Fruit fly (Drosophila melanogaster): ENCODE results near the gene CG7900.

Gene CG7900

DNA sequence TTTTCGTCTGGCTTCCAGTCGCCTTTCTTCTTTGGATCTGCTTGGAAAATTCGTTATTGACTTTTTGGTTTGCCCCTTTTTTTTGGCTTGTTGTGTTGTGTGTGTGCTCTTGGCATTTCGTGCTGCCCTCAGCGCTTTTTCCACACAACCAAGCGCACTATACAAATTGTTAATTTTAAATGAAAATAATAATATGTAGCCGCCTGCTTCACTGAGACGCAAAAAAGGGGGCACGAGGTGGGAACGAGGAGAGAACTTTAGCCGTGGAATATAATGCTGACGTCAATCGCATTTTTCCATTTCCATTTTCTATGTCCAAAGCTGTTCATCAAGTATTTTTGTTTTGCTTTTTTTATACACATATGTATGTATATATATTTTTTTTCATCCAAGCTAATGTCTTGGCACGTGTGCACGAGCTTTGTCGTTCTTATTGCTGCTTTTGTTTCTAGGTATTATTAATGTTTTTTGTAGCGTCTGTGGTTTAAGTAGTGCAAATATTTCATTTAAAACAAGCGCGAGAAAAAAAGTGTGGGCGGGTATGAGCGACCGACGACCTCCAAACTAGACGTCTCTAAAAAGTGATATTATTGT, 18.0 kb downstream of the CG7900 start (continued):
- TF ChIP-seq Hr51 (GFP tag; optimal IDR thresholded peaks at IDR 0.05) = no peak
- TF ChIP-seq CG18476 (GFP tag; optimal IDR thresholded peaks at IDR 0.05) = no peak
- TF ChIP-seq CG1024 (GFP tag; IDR thresholded peaks at IDR 0.05) = no peak
- no peak for TF ChIP-seq Side (GFP tag; optimal IDR thresholded peaks at IDR 0.05)
- no peak for TF ChIP-seq Taf1 (GFP tag; IDR thresholded peaks at IDR 0.05)
- no peak for TF ChIP-seq CG10565 (GFP tag; optimal IDR thresholded peaks at IDR 0.05)
- TF ChIP-seq crol (GFP tag; IDR thresholded peaks at IDR 0.05) = peak; percentile 47; the same call in 1 of the 2 replicates
- no peak for TF ChIP-seq E2f2 (GFP tag; IDR thresholded peaks at IDR 0.05)
- no peak for TF ChIP-seq ato (GFP tag; IDR thresholded peaks at IDR 0.05; ENCODE audit: partially characterized antibody)
- TF ChIP-seq CG4617 (GFP tag; optimal IDR thresholded peaks at IDR 0.05; ENCODE audit: borderline replicate concordance) = no peak
- no peak for TF ChIP-seq Trl (optimal IDR thresholded peaks at IDR 0.05)
- no peak for TF ChIP-seq Trl (GFP tag; optimal IDR thresholded peaks at IDR 0.05)
- no peak for TF ChIP-seq CG31224 (GFP tag; IDR thresholded peaks at IDR 0.05)
- no peak for TF ChIP-seq Dek (tag; optimal IDR thresholded peaks at IDR 0.05)
- no peak for TF ChIP-seq caup (GFP tag; optimal IDR thresholded peaks at IDR 0.05; ENCODE audit: severe bottlenecking)
- no peak for TF ChIP-seq rib (GFP tag; IDR thresholded peaks at IDR 0.05)
- TF ChIP-seq CG9437 (GFP tag; optimal IDR thresholded peaks at IDR 0.05) = no peak
- no peak for TF ChIP-seq CG9932 (GFP tag; IDR thresholded peaks at IDR 0.05)
- TF ChIP-seq Pdp1 (GFP tag; optimal IDR thresholded peaks at IDR 0.05) = peak in 1 of 2 experiments; percentile 20
- TF ChIP-seq ind (GFP tag; optimal IDR thresholded peaks at IDR 0.05) = no peak
- no peak for TF ChIP-seq CG3847 (GFP tag; IDR thresholded peaks at IDR 0.05)

DNA sequence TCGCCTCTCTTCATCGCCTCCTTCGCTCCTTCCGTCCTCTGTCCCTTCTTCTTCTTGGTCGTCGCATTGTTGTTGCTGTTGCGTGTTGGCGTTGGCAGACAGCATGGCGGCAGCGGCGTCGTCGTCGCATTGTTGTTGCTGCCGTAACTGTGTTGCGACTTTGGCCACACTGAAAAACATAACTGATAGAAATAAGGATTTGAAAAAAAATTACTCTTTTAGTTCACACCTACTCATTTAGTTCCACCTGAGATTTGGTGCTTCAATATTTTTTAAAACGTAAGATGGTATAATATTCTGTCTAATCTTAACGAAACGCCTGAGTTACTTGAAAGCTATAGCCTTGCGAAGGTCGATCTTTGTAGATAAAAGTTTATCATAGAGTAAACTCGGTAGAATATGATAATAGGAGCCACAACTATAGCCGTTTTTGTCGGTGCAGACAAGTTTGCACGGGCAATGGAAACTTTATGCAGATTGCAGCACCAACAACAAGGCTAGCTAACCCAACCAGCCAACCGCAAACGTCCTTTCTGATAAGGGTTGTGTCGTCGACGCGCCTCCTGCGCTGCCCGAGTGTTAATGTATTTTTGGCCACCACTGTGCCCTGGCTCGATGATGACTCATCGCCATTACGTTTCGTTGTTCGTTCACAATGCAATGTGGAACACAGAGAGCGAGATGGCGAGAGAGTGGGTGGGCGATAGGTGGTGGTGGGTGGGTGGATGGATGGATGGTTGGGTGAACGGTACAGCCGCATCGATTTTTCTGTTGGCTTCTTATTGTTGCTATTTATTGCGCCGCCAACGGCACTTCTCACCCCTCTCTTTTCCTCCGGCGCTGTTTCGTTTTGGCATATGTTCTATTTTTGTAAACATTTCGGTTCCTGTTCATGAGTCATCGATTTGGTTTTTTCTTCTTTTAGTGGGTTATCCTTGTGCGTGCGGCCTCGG, 19.2 kb downstream of the CG7900 start:
- TF ChIP-seq MESR4 (GFP tag; optimal IDR thresholded peaks at IDR 0.05) = no peak
- TF ChIP-seq Ets97D (GFP tag; optimal IDR thresholded peaks at IDR 0.05) = peak; percentile 52
- TF ChIP-seq tio (GFP tag; optimal IDR thresholded peaks at IDR 0.05) = peak; percentile 86
- TF ChIP-seq CHES-1-like (GFP tag; optimal IDR thresholded peaks at IDR 0.05) = peak; percentile 87
- TF ChIP-seq MBD-R2 (GFP tag; IDR thresholded peaks at IDR 0.05) = no peak
- TF ChIP-seq Meics (GFP tag; optimal IDR thresholded peaks at IDR 0.05) = peak; percentile 86
- peak; percentile 54 for TF ChIP-seq CG10654 (GFP tag; optimal IDR thresholded peaks at IDR 0.05)
- TF ChIP-seq crc (GFP tag; optimal IDR thresholded peaks at IDR 0.05) = peak; percentile 52
- TF ChIP-seq ranshi (GFP tag; IDR thresholded peaks at IDR 0.05) = peak; percentile 54; the same call in 1 of the 2 replicates
- peak; percentile 70 for TF ChIP-seq slbo (GFP tag; IDR thresholded peaks at IDR 0.05)
- peak; percentile 76 for TF ChIP-seq CG1529 (GFP tag; optimal IDR thresholded peaks at IDR 0.05)
- TF ChIP-seq gce (GFP tag; IDR thresholded peaks at IDR 0.05) = no peak
- no peak for TF ChIP-seq sob (GFP tag; IDR thresholded peaks at IDR 0.05)
- TF ChIP-seq Nf-YC (tag; optimal IDR thresholded peaks at IDR 0.05) = peak; percentile 78
- TF ChIP-seq nau (GFP tag; optimal IDR thresholded peaks at IDR 0.05) = peak; percentile 64
- peak; percentile 66 for TF ChIP-seq Dek (tag; optimal IDR thresholded peaks at IDR 0.05)
- peak; percentile 89 for TF ChIP-seq nmo (GFP tag; optimal IDR thresholded peaks at IDR 0.05)
- peak; percentile 10 for TF ChIP-seq MTF-1 (GFP tag; optimal IDR thresholded peaks at IDR 0.05; ENCODE audit: borderline replicate concordance)
- peak; percentile 82 for TF ChIP-seq cad (GFP tag; optimal IDR thresholded peaks at IDR 0.05)
- TF ChIP-seq CG16863 (GFP tag; optimal IDR thresholded peaks at IDR 0.05) = peak; percentile 78
- peak; percentile 41 for TF ChIP-seq ERR (GFP tag; optimal IDR thresholded peaks at IDR 0.05)
- TF ChIP-seq Tbp (GFP tag; optimal IDR thresholded peaks at IDR 0.05) = no peak
- peak; percentile 79 for TF ChIP-seq ATbp (GFP tag; optimal IDR thresholded peaks at IDR 0.05)
- TF ChIP-seq CG9727 (GFP tag; optimal IDR thresholded peaks at IDR 0.05) = peak; percentile 87
- peak; percentile 72 for TF ChIP-seq slp2 (GFP tag; optimal IDR thresholded peaks at IDR 0.05)
- no peak for TF ChIP-seq CG6175 (GFP tag; IDR thresholded peaks at IDR 0.05)
- no peak for TF ChIP-seq CG43689 (GFP tag; IDR thresholded peaks at IDR 0.05)
- TF ChIP-seq CG1233 (GFP tag; optimal IDR thresholded peaks at IDR 0.05) = peak; percentile 59
- TF ChIP-seq Sox102F (GFP tag; optimal IDR thresholded peaks at IDR 0.05) = peak; percentile 83

All from whole organism, embryonic.